Fruit fly (Drosophila melanogaster): ENCODE results near the gene MED30.

The MED30 gene

dm6 chr3L:640324-640974 lies 13.4 kb downstream of the MED30 start (continued):
- TF ChIP-seq CG9876 (GFP tag; optimal IDR thresholded peaks at IDR 0.05) (peak; percentile 76), fu2 (GFP tag; optimal IDR thresholded peaks at IDR 0.05) (peak; percentile 74), ERR (GFP tag; optimal IDR thresholded peaks at IDR 0.05) (peak; percentile 43), Ssrp (tag; optimal IDR thresholded peaks at IDR 0.05) (peak; percentile 83), pita (GFP tag; optimal IDR thresholded peaks at IDR 0.05) (no peak), CG12769 (tag; optimal IDR thresholded peaks at IDR 0.05) (peak; percentile 64), CG12219 (GFP tag; optimal IDR thresholded peaks at IDR 0.05) (peak; percentile 77), CG11456 (GFP tag; IDR thresholded peaks at IDR 0.05) (no peak), br (optimal IDR thresholded peaks at IDR 0.05) (no peak), CG2116 (GFP tag; optimal IDR thresholded peaks at IDR 0.05) (peak; percentile 54), CG11696 (GFP tag; IDR thresholded peaks at IDR 0.05) (peak; percentile 47), lab (GFP tag; optimal IDR thresholded peaks at IDR 0.05) (peak; percentile 81), Fer1 (GFP tag; optimal IDR thresholded peaks at IDR 0.05) (peak; percentile 81), Rfx (GFP tag; IDR thresholded peaks at IDR 0.05) (peak; percentile 78), Hsf (GFP tag; optimal IDR thresholded peaks at IDR 0.05) (peak; percentile 85), rib (GFP tag; IDR thresholded peaks at IDR 0.05) (peak; percentile 62), dmrt99B (tag; optimal IDR thresholded peaks at IDR 0.05) (peak; percentile 83), CG7357 (GFP tag; IDR thresholded peaks at IDR 0.05) (peak; percentile 37; the same call in 1 of the 3 replicates), CG16813 (GFP tag; IDR thresholded peaks at IDR 0.05; ENCODE audit: partially characterized antibody) (no peak), CG3726 (GFP tag; IDR thresholded peaks at IDR 0.05) (peak; percentile 59; the same call in 1 of the 3 replicates), CG6683 (GFP tag; optimal IDR thresholded peaks at IDR 0.05) (peak; percentile 57), CG9727 (GFP tag; optimal IDR thresholded peaks at IDR 0.05) (peak; percentile 94), ase (GFP tag; IDR thresholded peaks at IDR 0.05) (peak; percentile 75; the same call in 2 of the 3 replicates), pho (GFP tag; optimal IDR thresholded peaks at IDR 0.05) (peak; percentile 73), Doc2 (GFP tag; IDR thresholded peaks at IDR 0.05) (no peak), hth (optimal IDR thresholded peaks at IDR 0.05) (no peak), NFAT (GFP tag; IDR thresholded peaks at IDR 0.05) (0 out of 2 replicates have a peak, but pooled peaks have one; percentile 15), Dip3 (GFP tag; optimal IDR thresholded peaks at IDR 0.05) (peak; percentile 54), Tbp (GFP tag; optimal IDR thresholded peaks at IDR 0.05) (no peak), cas (GFP tag; IDR thresholded peaks at IDR 0.05) (peak; percentile 31; the same call in 1 of the 2 replicates), repo (GFP tag; optimal IDR thresholded peaks at IDR 0.05) (peak; percentile 77), CG4282 (GFP tag; optimal IDR thresholded peaks at IDR 0.05) (no peak), CG6791 (GFP tag; IDR thresholded peaks at IDR 0.05; ENCODE audit: partially characterized antibody) (0 out of 3 replicates have a peak, but pooled peaks have one; percentile 54), CG1233 (GFP tag; optimal IDR thresholded peaks at IDR 0.05) (peak; percentile 88), CG10147 (GFP tag; optimal IDR thresholded peaks at IDR 0.05) (peak; percentile 65), NC2α (GFP tag; optimal IDR thresholded peaks at IDR 0.05) (peak; percentile 49), CG2199 (GFP tag; IDR thresholded peaks at IDR 0.05) (peak; percentile 93), vfl (GFP tag; optimal IDR thresholded peaks at IDR 0.05) (no peak), Elba2 (GFP tag; optimal IDR thresholded peaks at IDR 0.05) (peak; percentile 49), CG6254 (GFP tag; optimal IDR thresholded peaks at IDR 0.05) (peak; percentile 83), CG31224 (GFP tag; IDR thresholded peaks at IDR 0.05) (peak; percentile 47), E2f2 (GFP tag; IDR thresholded peaks at IDR 0.05) (peak; percentile 62), CG4404 (GFP tag; IDR thresholded peaks at IDR 0.05) (peak; percentile 82), Aef1 (GFP tag; IDR thresholded peaks at IDR 0.05) (peak; percentile 60), gem (tag; optimal IDR thresholded peaks at IDR 0.05) (peak; percentile 92), bigmax (GFP tag; optimal IDR thresholded peaks at IDR 0.05) (no peak), insv (GFP tag; optimal IDR thresholded peaks at IDR 0.05) (peak; percentile 22 to 42), CG8944 (GFP tag; optimal IDR thresholded peaks at IDR 0.05) (peak; percentile 77), bcd (GFP tag; optimal IDR thresholded peaks at IDR 0.05) (peak; percentile 80), gsb (GFP tag; IDR thresholded peaks at IDR 0.05) (peak; percentile 59), btn (GFP tag; optimal IDR thresholded peaks at IDR 0.05) (peak; percentile 57)

All from whole organism, embryonic.